Fruit fly (Drosophila melanogaster): Measurements from ENCODE around the gene CG13786.

The CG13786 gene

dm6 chr2L:7264396-7264795 is 11.6 kb upstream of the CG13786 start:
- TF ChIP-seq CG15479 (GFP tag; optimal IDR thresholded peaks at IDR 0.05) (no peak), gcm2 (GFP tag; optimal IDR thresholded peaks at IDR 0.05) (no peak), dmrt99B (tag; optimal IDR thresholded peaks at IDR 0.05) (peak; percentile 39), CG2712 (tag; optimal IDR thresholded peaks at IDR 0.05) (peak; percentile 50), Lim3 (GFP tag; IDR thresholded peaks at IDR 0.05) (no peak), Mad (GFP tag; optimal IDR thresholded peaks at IDR 0.05) (no peak), CG12744 (GFP tag; optimal IDR thresholded peaks at IDR 0.05) (no peak), Doc3 (GFP tag; IDR thresholded peaks at IDR 0.05; ENCODE audit: partially characterized antibody) (no peak), CG34422 (GFP tag; IDR thresholded peaks at IDR 0.05) (no peak), sqz (GFP tag; optimal IDR thresholded peaks at IDR 0.05) (peak; percentile 22), CG2129 (GFP tag; IDR thresholded peaks at IDR 0.05; ENCODE audit: partially characterized antibody) (no peak), ci (GFP tag; IDR thresholded peaks at IDR 0.05) (no peak), danr (GFP tag; IDR thresholded peaks at IDR 0.05) (no peak), Side (GFP tag; optimal IDR thresholded peaks at IDR 0.05) (no peak), sim (GFP tag; IDR thresholded peaks at IDR 0.05) (no peak), CG7786 (GFP tag; optimal IDR thresholded peaks at IDR 0.05) (no peak), CG12071 (GFP tag; optimal IDR thresholded peaks at IDR 0.05) (no peak), lov (optimal IDR thresholded peaks at IDR 0.05) (no peak), lov (GFP tag; IDR thresholded peaks at IDR 0.05) (no peak), Ssrp (tag; optimal IDR thresholded peaks at IDR 0.05) (peak; percentile 27), her (GFP tag; optimal IDR thresholded peaks at IDR 0.05) (no peak), CG3163 (GFP tag; optimal IDR thresholded peaks at IDR 0.05) (no peak), Sox102F (GFP tag; optimal IDR thresholded peaks at IDR 0.05) (peak; percentile 40), gfzf (GFP tag; optimal IDR thresholded peaks at IDR 0.05) (no peak), Sin3A (optimal IDR thresholded peaks at IDR 0.05) (no peak), sens-2 (GFP tag; IDR thresholded peaks at IDR 0.05) (no peak), mirr (GFP tag; optimal IDR thresholded peaks at IDR 0.05) (no peak), CG7839 (tag; optimal IDR thresholded peaks at IDR 0.05) (peak; percentile 31), cg (GFP tag; optimal IDR thresholded peaks at IDR 0.05) (no peak), Dll (GFP tag; IDR thresholded peaks at IDR 0.05; ENCODE audit: partially characterized antibody) (no peak), phol (tag; optimal IDR thresholded peaks at IDR 0.05) (peak; percentile 42), Scr (GFP tag; IDR thresholded peaks at IDR 0.05; ENCODE audit: partially characterized antibody) (no peak), aop (GFP tag; IDR thresholded peaks at IDR 0.05) (no peak), Oaz (GFP tag; IDR thresholded peaks at IDR 0.05) (no peak), CG10321 (GFP tag; IDR thresholded peaks at IDR 0.05) (no peak), CG9817 (tag; optimal IDR thresholded peaks at IDR 0.05) (no peak), CG18476 (GFP tag; optimal IDR thresholded peaks at IDR 0.05) (no peak), sc (optimal IDR thresholded peaks at IDR 0.05) (no peak), sc (GFP tag; optimal IDR thresholded peaks at IDR 0.05) (peak; percentile 3), scrt (GFP tag; optimal IDR thresholded peaks at IDR 0.05) (no peak), bsh (GFP tag; optimal IDR thresholded peaks at IDR 0.05) (peak in 1 of 2 experiments; percentile 38), unpg (GFP tag; optimal IDR thresholded peaks at IDR 0.05) (peak; percentile 18), chn (GFP tag; optimal IDR thresholded peaks at IDR 0.05) (no peak), Dip2 (GFP tag; IDR thresholded peaks at IDR 0.05) (no peak), ash1 (GFP tag; optimal IDR thresholded peaks at IDR 0.05) (no peak), CG18599 (GFP tag; optimal IDR thresholded peaks at IDR 0.05) (peak; percentile 14), CG10654 (GFP tag; optimal IDR thresholded peaks at IDR 0.05) (no peak), dmrt11E (tag; optimal IDR thresholded peaks at IDR 0.05) (peak; percentile 23), Hmr (GFP tag; optimal IDR thresholded peaks at IDR 0.05) (no peak), Dref (GFP tag; IDR thresholded peaks at IDR 0.05) (no peak), CG16863 (GFP tag; optimal IDR thresholded peaks at IDR 0.05) (no peak), Poxn (GFP tag; IDR thresholded peaks at IDR 0.05) (no peak)
